Fruit fly (Drosophila melanogaster): ENCODE measurements around the gene Chc.
A peak's percentile ranks its signal among the peaks of the same experiment; 100 is the strongest.

Gene Chc

DNA sequence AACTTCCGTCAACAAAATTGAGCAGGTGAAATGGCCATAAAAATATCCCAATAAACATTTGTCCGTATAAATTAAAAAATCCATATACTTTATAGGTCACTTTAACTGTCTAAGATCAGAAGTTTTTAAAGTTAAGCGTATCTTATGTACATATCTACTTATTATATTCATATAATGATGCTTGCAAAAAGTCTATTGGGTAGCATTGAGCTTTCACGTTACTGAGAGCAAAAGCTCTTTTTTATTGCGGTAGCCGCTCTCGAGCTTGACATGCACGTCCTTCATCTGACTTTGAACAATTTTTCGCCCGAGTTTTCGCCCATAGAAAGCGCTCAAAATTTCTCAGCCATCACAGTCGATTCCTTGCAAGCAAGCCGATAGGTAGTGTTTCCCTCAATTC, 32.6 kb upstream of the Chc start, which contains the start of gene Gapdh2 (continued):
- TF ChIP-seq jigr1 (GFP tag; IDR thresholded peaks at IDR 0.05) (no peak; the same call in 2 of the 3 replicates), CG32767 (GFP tag; IDR thresholded peaks at IDR 0.05) (peak; percentile 99), fu2 (GFP tag; optimal IDR thresholded peaks at IDR 0.05) (peak; percentile 94), gce (GFP tag; IDR thresholded peaks at IDR 0.05) (no peak; the same call in none of the 3 replicates), nom (GFP tag; optimal IDR thresholded peaks at IDR 0.05) (peak; percentile 100), tin (GFP tag; optimal IDR thresholded peaks at IDR 0.05) (peak; percentile 98), CG11247 (GFP tag; IDR thresholded peaks at IDR 0.05) (peak; percentile 98), CG33557 (GFP tag; optimal IDR thresholded peaks at IDR 0.05) (peak; percentile 90), CG12769 (tag; optimal IDR thresholded peaks at IDR 0.05) (peak; percentile 99), CG2129 (GFP tag; IDR thresholded peaks at IDR 0.05; ENCODE audit: partially characterized antibody) (no peak), Xrp1 (GFP tag; IDR thresholded peaks at IDR 0.05) (peak; percentile 99), Opbp (GFP tag; IDR thresholded peaks at IDR 0.05; ENCODE audit: partially characterized antibody) (no peak), repo (GFP tag; optimal IDR thresholded peaks at IDR 0.05) (peak; percentile 94), CG7839 (tag; optimal IDR thresholded peaks at IDR 0.05) (peak; percentile 100), CG10267 (tag; optimal IDR thresholded peaks at IDR 0.05) (peak; percentile 98), sens-2 (GFP tag; IDR thresholded peaks at IDR 0.05) (peak; percentile 99), NK7.1 (GFP tag; optimal IDR thresholded peaks at IDR 0.05) (peak; percentile 97), CHES-1-like (GFP tag; optimal IDR thresholded peaks at IDR 0.05) (peak; percentile 97), ken (GFP tag; IDR thresholded peaks at IDR 0.05) (peak; percentile 98; the same call in 2 of the 3 replicates), ham (GFP tag; IDR thresholded peaks at IDR 0.05) (peak; percentile 97; the same call in 1 of the 2 replicates), CG10274 (GFP tag; optimal IDR thresholded peaks at IDR 0.05) (peak; percentile 95), Eip74EF (GFP tag; optimal IDR thresholded peaks at IDR 0.05) (peak in 1 of 2 experiments; percentile 100), CG31441 (GFP tag; IDR thresholded peaks at IDR 0.05) (peak; percentile 100), lilli (GFP tag; optimal IDR thresholded peaks at IDR 0.05) (peak; percentile 99), CG16863 (GFP tag; optimal IDR thresholded peaks at IDR 0.05) (peak; percentile 95), gt (GFP tag; IDR thresholded peaks at IDR 0.05) (no peak; the same call in none of the 2 replicates), CG15011 (GFP tag; optimal IDR thresholded peaks at IDR 0.05) (peak; percentile 99), CG8765 (GFP tag; IDR thresholded peaks at IDR 0.05) (peak; percentile 94; the same call in 1 of the 2 replicates), CG3838 (GFP tag; optimal IDR thresholded peaks at IDR 0.05) (peak; percentile 97), Dfd (GFP tag; optimal IDR thresholded peaks at IDR 0.05) (peak in 1 of 2 experiments; percentile 10), CG2116 (GFP tag; optimal IDR thresholded peaks at IDR 0.05) (peak; percentile 88), CG31388 (GFP tag; optimal IDR thresholded peaks at IDR 0.05) (peak; percentile 96), CG14860 (GFP tag; IDR thresholded peaks at IDR 0.05; ENCODE audit: partially characterized antibody) (no peak), ind (GFP tag; optimal IDR thresholded peaks at IDR 0.05) (peak; percentile 98), Dek (tag; optimal IDR thresholded peaks at IDR 0.05) (peak; percentile 100), seq (GFP tag; IDR thresholded peaks at IDR 0.05) (peak; percentile 99), Neu2 (GFP tag; optimal IDR thresholded peaks at IDR 0.05; ENCODE audit: borderline replicate concordance) (peak; percentile 81), bcd (GFP tag; optimal IDR thresholded peaks at IDR 0.05) (peak; percentile 99), CG13424 (tag; optimal IDR thresholded peaks at IDR 0.05) (peak; percentile 100), CG5180 (GFP tag; optimal IDR thresholded peaks at IDR 0.05) (peak; percentile 95), HHEX (GFP tag; optimal IDR thresholded peaks at IDR 0.05) (peak; percentile 100), YL-1 (GFP tag; optimal IDR thresholded peaks at IDR 0.05) (peak; percentile 99), klu (GFP tag; IDR thresholded peaks at IDR 0.05) (peak; percentile 97; the same call in 1 of the 2 replicates), Camta (GFP tag; optimal IDR thresholded peaks at IDR 0.05) (peak; percentile 98), MTF-1 (GFP tag; optimal IDR thresholded peaks at IDR 0.05; ENCODE audit: borderline replicate concordance) (peak; percentile 98), HmgZ (tag; optimal IDR thresholded peaks at IDR 0.05) (peak; percentile 100), CTCF (GFP tag; optimal IDR thresholded peaks at IDR 0.05) (peak; percentile 81), Dip3 (GFP tag; optimal IDR thresholded peaks at IDR 0.05) (peak; percentile 98), CG12219 (GFP tag; optimal IDR thresholded peaks at IDR 0.05) (peak; percentile 100), CG3847 (GFP tag; IDR thresholded peaks at IDR 0.05) (peak; percentile 99), CG10654 (GFP tag; optimal IDR thresholded peaks at IDR 0.05) (peak; percentile 98)

Data from whole organism, embryonic.